Fruit fly (Drosophila melanogaster): ENCODE data around the gene CG13994.
A peak's percentile ranks its signal among the peaks of the same experiment; 100 is the strongest.

The CG13994 gene

dm6 chr2L:6037830-6038229, 25.0 kb upstream of the CG13994 start, which contains the start of the genes CG9117 and CG31643 (continued):
- TF ChIP-seq tup (GFP tag; optimal IDR thresholded peaks at IDR 0.05), result no peak
- TF ChIP-seq dpn (GFP tag; optimal IDR thresholded peaks at IDR 0.05), result peak; percentile 60 to 61
- TF ChIP-seq lbe (GFP tag; optimal IDR thresholded peaks at IDR 0.05), result peak; percentile 55
- TF ChIP-seq CG6791 (GFP tag; IDR thresholded peaks at IDR 0.05; ENCODE audit: partially characterized antibody), result no peak
- TF ChIP-seq disco-r (GFP tag; optimal IDR thresholded peaks at IDR 0.05), result no peak
- TF ChIP-seq CG8765 (GFP tag; IDR thresholded peaks at IDR 0.05), result no peak
- no peak for TF ChIP-seq CkIIα-i1 (GFP tag; IDR thresholded peaks at IDR 0.05)
- TF ChIP-seq h (optimal IDR thresholded peaks at IDR 0.05), result no peak
- TF ChIP-seq Vsx1 (GFP tag; optimal IDR thresholded peaks at IDR 0.05), result no peak
- TF ChIP-seq CG10147 (GFP tag; optimal IDR thresholded peaks at IDR 0.05), result peak; percentile 21
- TF ChIP-seq dimm (GFP tag; IDR thresholded peaks at IDR 0.05), result no peak
- no peak for TF ChIP-seq chm (GFP tag; IDR thresholded peaks at IDR 0.05)
- TF ChIP-seq danr (GFP tag; IDR thresholded peaks at IDR 0.05), result no peak
- no peak for TF ChIP-seq knrl (GFP tag; IDR thresholded peaks at IDR 0.05; ENCODE audit: partially characterized antibody)
- no peak for TF ChIP-seq CG2129 (GFP tag; IDR thresholded peaks at IDR 0.05; ENCODE audit: partially characterized antibody)
- peak; percentile 60 for TF ChIP-seq CG9932 (GFP tag; IDR thresholded peaks at IDR 0.05)
- TF ChIP-seq CG7271 (tag; optimal IDR thresholded peaks at IDR 0.05), result peak; percentile 35
- TF ChIP-seq gt (GFP tag; IDR thresholded peaks at IDR 0.05), result no peak
- TF ChIP-seq CG6765 (GFP tag; optimal IDR thresholded peaks at IDR 0.05), result no peak
- TF ChIP-seq CG1233 (GFP tag; optimal IDR thresholded peaks at IDR 0.05), result peak; percentile 30
- TF ChIP-seq Poxn (GFP tag; IDR thresholded peaks at IDR 0.05), result no peak
- TF ChIP-seq CG4730 (GFP tag; IDR thresholded peaks at IDR 0.05), result no peak
- TF ChIP-seq CG17186 (GFP tag; optimal IDR thresholded peaks at IDR 0.05), result peak; percentile 30
- TF ChIP-seq CG6854 (GFP tag; optimal IDR thresholded peaks at IDR 0.05), result no peak
- 0 out of 2 replicates have a peak, but pooled peaks have one; percentile 7 for TF ChIP-seq esg (GFP tag; conservative IDR thresholded peaks at IDR 0.05)
- TF ChIP-seq tna (GFP tag; IDR thresholded peaks at IDR 0.05; ENCODE audit: partially characterized antibody), result no peak
- TF ChIP-seq ems (GFP tag; optimal IDR thresholded peaks at IDR 0.05), result peak; percentile 52
- TF ChIP-seq CG6272 (GFP tag; IDR thresholded peaks at IDR 0.05), result no peak
- no peak for TF ChIP-seq CG9876 (GFP tag; optimal IDR thresholded peaks at IDR 0.05)
- no peak for TF ChIP-seq CG17612 (GFP tag; IDR thresholded peaks at IDR 0.05)
- no peak for TF ChIP-seq sna (GFP tag; IDR thresholded peaks at IDR 0.05; ENCODE audit: partially characterized antibody)
- TF ChIP-seq Ets97D (GFP tag; optimal IDR thresholded peaks at IDR 0.05), result peak; percentile 61
- no peak for TF ChIP-seq CG17568 (GFP tag; optimal IDR thresholded peaks at IDR 0.05)
- peak; percentile 31; the same call in 1 of the 2 replicates for TF ChIP-seq CG17328 (GFP tag; IDR thresholded peaks at IDR 0.05)
- no peak for TF ChIP-seq CG8359 (GFP tag; optimal IDR thresholded peaks at IDR 0.05; ENCODE audit: borderline replicate concordance)
- no peak for TF ChIP-seq CG11093 (GFP tag; IDR thresholded peaks at IDR 0.05)
- TF ChIP-seq Optix (GFP tag; IDR thresholded peaks at IDR 0.05), result no peak
- TF ChIP-seq ro (GFP tag; IDR thresholded peaks at IDR 0.05), result no peak
- TF ChIP-seq Hsf (GFP tag; optimal IDR thresholded peaks at IDR 0.05), result peak; percentile 57
- peak in 1 of 2 experiments; percentile 76 for TF ChIP-seq tll (GFP tag; optimal IDR thresholded peaks at IDR 0.05)
- peak; percentile 20 for TF ChIP-seq CG10209 (GFP tag; optimal IDR thresholded peaks at IDR 0.05)
- peak; percentile 32 for TF ChIP-seq nom (GFP tag; optimal IDR thresholded peaks at IDR 0.05)
- no peak for TF ChIP-seq Adf1 (GFP tag; IDR thresholded peaks at IDR 0.05)
- no peak for TF ChIP-seq ham (GFP tag; IDR thresholded peaks at IDR 0.05)
- TF ChIP-seq CG12236 (GFP tag; optimal IDR thresholded peaks at IDR 0.05), result peak; percentile 37
- no peak for TF ChIP-seq sim (GFP tag; IDR thresholded peaks at IDR 0.05)
- TF ChIP-seq Max (GFP tag; optimal IDR thresholded peaks at IDR 0.05), result peak; percentile 61
- peak; percentile 85 for TF ChIP-seq CG2120 (GFP tag; optimal IDR thresholded peaks at IDR 0.05)
- TF ChIP-seq CG43689 (GFP tag; IDR thresholded peaks at IDR 0.05), result no peak
- TF ChIP-seq PHDP (tag; optimal IDR thresholded peaks at IDR 0.05), result peak; percentile 66
- TF ChIP-seq Elba2 (GFP tag; optimal IDR thresholded peaks at IDR 0.05), result peak; percentile 10
- TF ChIP-seq CG1602 (GFP tag; optimal IDR thresholded peaks at IDR 0.05), result peak; percentile 10

Measured in whole organism, embryonic.